Fruit fly (Drosophila melanogaster): ENCODE data around the gene CG6959.

dm6 chr3R:11897282-11897681, 28.0 kb upstream of the CG6959 start, which contains the start of gene CG34307:
- no peak for TF ChIP-seq CG8478 (optimal IDR thresholded peaks at IDR 0.05)
- no peak for TF ChIP-seq CTCF (optimal IDR thresholded peaks at IDR 0.05)

All from S2 (cell line).